Worm (Caenorhabditis elegans): ENCODE results near the gene F58F12.12.

- TF ChIP-seq zag-1 (tag; optimal IDR thresholded peaks at IDR 0.05) (no peak), daf-19 (GFP tag; conservative IDR thresholded peaks at IDR 0.05) (no peak)
Measured at ce11 chrII:6377381-6377948, 3.5 kb upstream of the F58F12.12 start.
